Fruit fly (Drosophila melanogaster) whole organism, pupa: ENCODE results near the gene CG7326.
A peak's percentile ranks its signal among the peaks of the same experiment; 100 is the strongest.

Source experiments
- CG10348 ChIP-seq: fragments of 200-800 bp; sonication (Bioruptor generic); IDR thresholded peaks from 2 replicates; pipeline ENCODE4 v1.3.6; 2022; ENCODE audit warnings: missing biosample characterization, missing genetic modification characterization
- CG12605 ChIP-seq: fragments of 200-800 bp; sonication (Bioruptor generic); IDR thresholded peaks from 2 replicates; pipeline ENCODE4 v1.3.6; 2022; ENCODE audit warnings: missing biosample characterization, missing genetic modification characterization
- CG13204 ChIP-seq: fragments of 200-800 bp; sonication (Bioruptor generic); optimal IDR thresholded peaks from 2 replicates; lab custom pipeline; 2018; ENCODE audit warnings: missing biosample characterization, mild to moderate bottlenecking, missing genetic modification characterization, moderate library complexity
- CG14655 ChIP-seq: fragments of 200-800 bp; sonication (Bioruptor generic); optimal IDR thresholded peaks from 3 replicates; lab custom pipeline; 2017; ENCODE audit warnings: mild to moderate bottlenecking, missing biosample characterization, missing genetic modification reagents, missing genetic modification characterization
- CG15710 ChIP-seq: fragments of 200-800 bp; sonication (Bioruptor generic); optimal IDR thresholded peaks from 2 replicates; lab custom pipeline; 2018; ENCODE audit warnings: missing biosample characterization, mild to moderate bottlenecking, missing genetic modification characterization, moderate library complexity
- CG17806 ChIP-seq: fragments of 200-800 bp; sonication (Bioruptor generic); optimal IDR thresholded peaks from 2 replicates; lab custom pipeline; 2018; ENCODE audit warnings: missing biosample characterization, mild to moderate bottlenecking, missing genetic modification characterization, moderate library complexity
- CG32121 ChIP-seq: fragments of 200-800 bp; sonication (Bioruptor generic); IDR thresholded peaks from 2 replicates; pipeline ENCODE4 v1.3.6; 2022; ENCODE audit warnings: missing biosample characterization, missing genetic modification characterization
- CG34367 ChIP-seq: fragments of 200-800 bp; sonication (Bioruptor generic); optimal IDR thresholded peaks from 2 replicates; lab custom pipeline; 2018; ENCODE audit warnings: missing biosample characterization, mild to moderate bottlenecking, missing genetic modification characterization
- CG4496 ChIP-seq: fragments of 200-800 bp; sonication (Bioruptor generic); IDR thresholded peaks from 3 replicates; pipeline ENCODE4 v1.3.6; 2022; ENCODE audit warnings: missing biosample characterization, missing genetic modification characterization
- CG8159 ChIP-seq: fragments of 200-800 bp; sonication (Bioruptor generic); optimal IDR thresholded peaks from 3 replicates; lab custom pipeline; 2018; ENCODE audit warnings: missing biosample characterization, mild to moderate bottlenecking, missing genetic modification characterization, moderate library complexity
- CG8301 ChIP-seq: fragments of 200-800 bp; sonication (Bioruptor generic); optimal IDR thresholded peaks from 2 replicates; lab custom pipeline; 2018; ENCODE audit warnings: missing biosample characterization, mild to moderate bottlenecking, missing genetic modification characterization
- CG9948 ChIP-seq: fragments of 200-800 bp; sonication (Bioruptor generic); optimal IDR thresholded peaks from 2 replicates; lab custom pipeline; 2018; ENCODE audit warnings: missing biosample characterization, mild to moderate bottlenecking, missing genetic modification characterization, moderate library complexity
- D1 ChIP-seq: fragments of 200-800 bp; sonication (Bioruptor generic); optimal IDR thresholded peaks from 2 replicates; lab custom pipeline; 2018; ENCODE audit warnings: missing biosample characterization, mild to moderate bottlenecking, missing genetic modification characterization, moderate library complexity
- EcR ChIP-seq: fragments of 200-800 bp; sonication (Bioruptor generic); optimal IDR thresholded peaks from 3 replicates; lab custom pipeline; 2019; ENCODE audit warnings: missing biosample characterization, missing genetic modification characterization, mild to moderate bottlenecking, moderate library complexity, missing genetic modification reagents
- Ets98B ChIP-seq: fragments of 200-800 bp; sonication (Bioruptor generic); IDR thresholded peaks from 2 replicates; pipeline ENCODE4 v1.3.6; 2022; ENCODE audit warnings: missing biosample characterization, missing genetic modification characterization
- Pif1A ChIP-seq: fragments of 200-800 bp; sonication (Bioruptor generic); optimal IDR thresholded peaks from 3 replicates; lab custom pipeline; 2016; ENCODE audit warnings: missing biosample characterization, missing genetic modification characterization
- Pif1B ChIP-seq: fragments of 200-800 bp; sonication (Bioruptor generic); optimal IDR thresholded peaks from 3 replicates; lab custom pipeline; 2016; ENCODE audit warnings: missing biosample characterization, missing genetic modification characterization
- Snoo ChIP-seq: fragments of 200-800 bp; sonication (Bioruptor generic); optimal IDR thresholded peaks from 3 replicates; lab custom pipeline; 2017; ENCODE audit warnings: missing biosample characterization, mild to moderate bottlenecking, missing genetic modification characterization, inconsistent platforms
- fd96Ca ChIP-seq: fragments of 200-800 bp; sonication (Bioruptor generic); IDR thresholded peaks from 3 replicates; pipeline ENCODE4 v1.3.6; 2022; ENCODE audit warnings: missing biosample characterization, missing genetic modification characterization
- gl ChIP-seq: fragments of 200-800 bp; sonication (Bioruptor generic); optimal IDR thresholded peaks from 2 replicates; lab custom pipeline; 2018; ENCODE audit warnings: missing biosample characterization, mild to moderate bottlenecking, missing genetic modification characterization
- rn ChIP-seq: fragments of 200-800 bp; sonication (Bioruptor generic); IDR thresholded peaks from 2 replicates; pipeline ENCODE4 v1.3.6; 2022; ENCODE audit warnings: missing biosample characterization, missing genetic modification characterization

The CG7326 gene

dm6 chrX:18897294-18897693 is 33.7 kb upstream of the CG7326 start:
- TF ChIP-seq Ets98B (GFP tag; lab: Robert Waterston, UW) (no peak), CG10348 (no peak), Pif1B (GFP tag; lab: Kevin White, UChicago) (no peak), fd96Ca (no peak), CG9948 (tag; lab: Kevin White, UChicago) (no peak), CG14655 (GFP tag; lab: Kevin White, UChicago) (no peak), Pif1A (GFP tag; lab: Kevin White, UChicago) (no peak), CG32121 (GFP tag; lab: Robert Waterston, UW) (no peak), CG4496 (no peak), Snoo (tag; lab: Kevin White, UChicago) (no peak), CG8301 (tag; lab: Kevin White, UChicago) (no peak), rn (GFP tag; lab: Robert Waterston, UW) (no peak)

- TF ChIP-seq CG8301 (tag; lab: Kevin White, UChicago) = no peak
- TF ChIP-seq CG15710 (tag; lab: Kevin White, UChicago) = no peak
- no peak for TF ChIP-seq Ets98B (GFP tag; lab: Robert Waterston, UW)
- TF ChIP-seq Pif1B (GFP tag; lab: Kevin White, UChicago) = no peak
- TF ChIP-seq CG9948 (tag; lab: Kevin White, UChicago) = no peak
- no peak for TF ChIP-seq CG17806
- no peak for TF ChIP-seq CG32121 (GFP tag; lab: Robert Waterston, UW)
Observed at dm6 chrX:18894146-18894545, 30.6 kb upstream of the CG7326 start, which contains the start of gene SdhBL. SdhBL (plus strand) TSS chrX:18894446.

dm6 chrX:18893433-18893832 is 29.9 kb upstream of the CG7326 start, which contains the start of gene Flacc:
Flacc (minus strand) TSS chrX:18893636.
- TF ChIP-seq D1 (peak; percentile 65), CG4496 (no peak)
- TF ChIP-seq, all 21 proteins: peak for 1

dm6 chrX:18883999-18884671 is 20.6 kb upstream of the CG7326 start, which contains the start of gene CG7332:
CG7332 (plus strand) TSS chrX:18884513.
- TF ChIP-seq CG8159 (tag; lab: Kevin White, UChicago) (no peak), CG15710 (tag; lab: Kevin White, UChicago) (no peak), CG13204 (GFP tag; lab: Kevin White, UChicago) (no peak), CG8301 (tag; lab: Kevin White, UChicago) (no peak), gl (no peak), CG12605 (no peak), CG4496 (no peak), Snoo (tag; lab: Kevin White, UChicago) (no peak), EcR (GFP tag; lab: Kevin White, UChicago) (no peak), fd96Ca (no peak), CG34367 (no peak), CG9948 (tag; lab: Kevin White, UChicago) (no peak), Pif1B (GFP tag; lab: Kevin White, UChicago) (no peak), CG17806 (no peak), CG14655 (GFP tag; lab: Kevin White, UChicago) (no peak)

dm6 chrX:18869489-18870132 is 6.0 kb upstream of the CG7326 start:
- TF ChIP-seq CG15710 (tag; lab: Kevin White, UChicago) (peak; percentile 71), Pif1A (GFP tag; lab: Kevin White, UChicago) (no peak), CG4496 (peak; percentile 79; the same call in 2 of the 3 replicates), rn (GFP tag; lab: Robert Waterston, UW) (peak; percentile 39; the same call in 1 of the 2 replicates), CG14655 (GFP tag; lab: Kevin White, UChicago) (no peak), CG12605 (peak; percentile 74), Ets98B (GFP tag; lab: Robert Waterston, UW) (peak; percentile 74), gl (peak; percentile 54), D1 (no peak), fd96Ca (peak; percentile 75), EcR (GFP tag; lab: Kevin White, UChicago) (no peak), CG13204 (GFP tag; lab: Kevin White, UChicago) (peak; percentile 35), CG17806 (peak; percentile 79), CG32121 (GFP tag; lab: Robert Waterston, UW) (peak; percentile 76), Pif1B (GFP tag; lab: Kevin White, UChicago) (peak; percentile 78), CG34367 (peak; percentile 59), CG8159 (tag; lab: Kevin White, UChicago) (peak; percentile 81), CG8301 (tag; lab: Kevin White, UChicago) (peak; percentile 57), CG9948 (tag; lab: Kevin White, UChicago) (peak; percentile 68), CG10348 (no peak), Snoo (tag; lab: Kevin White, UChicago) (peak; percentile 65)

- TF ChIP-seq D1 (no peak), CG15710 (tag; lab: Kevin White, UChicago) (no peak), Ets98B (GFP tag; lab: Robert Waterston, UW) (no peak), EcR (GFP tag; lab: Kevin White, UChicago) (peak; percentile 80), CG9948 (tag; lab: Kevin White, UChicago) (no peak), Pif1B (GFP tag; lab: Kevin White, UChicago) (no peak)
Observed at dm6 chrX:18868142-18868541, 4.6 kb upstream of the CG7326 start.
